Fruit fly (Drosophila melanogaster) Kc167 (cell line): ENCODE measurements around the gene CG6244.

Experiments used
- Myc ChIP-seq: fragments of >200 bp; optimal IDR thresholded peaks from 2 replicates; lab custom pipeline; 2017; ENCODE audit warnings: missing external identifiers
- Sin3A ChIP-seq: fragments of >200 bp; optimal IDR thresholded peaks from 2 replicates; lab custom pipeline; 2018; ENCODE audit warnings: missing external identifiers
- h ChIP-seq: fragments of >200 bp; optimal IDR thresholded peaks from 3 replicates; lab custom pipeline; 2018; ENCODE audit warnings: missing external identifiers
- insv ChIP-seq: fragments of >200 bp; optimal IDR thresholded peaks from 3 replicates; lab custom pipeline; 2018; ENCODE audit warnings: missing external identifiers
- psq ChIP-seq: fragments of >200 bp; optimal IDR thresholded peaks from 2 replicates; lab custom pipeline; 2017; ENCODE audit warnings: missing external identifiers
- ttk ChIP-seq: sonication (Bioruptor generic); optimal IDR thresholded peaks from 2 replicates; lab custom pipeline; 2017; ENCODE audit warnings: missing external identifiers

The CG6244 gene

dm6 chr3L:15847224-15847623 is 39.1 kb downstream of the CG6244 start:
- TF ChIP-seq ttk (lab: Kevin White, UChicago): no peak
- TF ChIP-seq insv (lab: Kevin White, UChicago): no peak
- TF ChIP-seq Myc (lab: Kevin White, UChicago): no peak
- no peak for TF ChIP-seq Sin3A
- TF ChIP-seq h (lab: Kevin White, UChicago): no peak
- no peak for TF ChIP-seq psq (lab: Kevin White, UChicago)

DNA sequence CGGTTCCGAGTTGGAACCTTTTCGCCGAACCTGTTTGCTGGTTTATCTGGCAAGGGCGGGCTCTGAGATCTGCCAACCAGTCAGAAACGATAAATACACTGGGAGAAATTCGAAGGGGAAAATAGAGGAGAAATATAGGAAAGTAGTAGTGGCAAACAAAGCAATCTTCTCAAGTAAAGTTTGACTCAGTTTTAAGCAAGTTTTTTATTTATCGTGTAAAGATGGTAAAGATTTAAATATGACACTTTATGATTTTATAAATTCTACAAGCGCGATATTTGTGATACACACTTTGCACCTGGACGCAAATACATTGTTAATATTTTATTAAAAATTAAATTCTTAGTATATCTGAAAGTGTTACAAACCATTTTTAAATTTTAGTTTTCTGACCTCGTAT is 39.5 kb downstream of the CG6244 start:
- TF ChIP-seq psq (lab: Kevin White, UChicago) (no peak), insv (lab: Kevin White, UChicago) (no peak)

dm6 chr3L:15856035-15856434 is 47.9 kb downstream of the CG6244 start:
- TF ChIP-seq insv (lab: Kevin White, UChicago): no peak
